Worm (Caenorhabditis elegans) whole organism, midembryonic: ENCODE measurements around the gene srsx-17.

Source experiments
- T22C8.4 ChIP-seq: fragments of 200-800 bp; sonication (Bioruptor generic); IDR thresholded peaks from 2 replicates; pipeline ENCODE4 v1.3.6; 2022; ENCODE audit warnings: missing genetic modification characterization, missing compliant biosample characterization
- cog-1 ChIP-seq: sonication (generic microtip); optimal IDR thresholded peaks from 2 replicates; lab custom pipeline; 2016; ENCODE audit warnings: missing genetic modification characterization, missing compliant biosample characterization
- flt-1 ChIP-seq: fragments of 200-800 bp; sonication (Bioruptor generic); IDR thresholded peaks from 2 replicates; pipeline ENCODE4 v1.3.6; 2022; ENCODE audit warnings: missing genetic modification characterization, missing compliant biosample characterization
- klf-2 ChIP-seq: fragments of 200-800 bp; sonication (Bioruptor generic); conservative IDR thresholded peaks from 2 replicates; pipeline ENCODE4 v1.3.6; 2022; ENCODE audit warnings: missing genetic modification reagents, missing genetic modification characterization, missing compliant biosample characterization
- med-1 ChIP-seq: sonication (generic microtip); optimal IDR thresholded peaks from 2 replicates; lab custom pipeline; 2017; ENCODE audit warnings: missing genetic modification characterization, mild to moderate bottlenecking, missing compliant biosample characterization, antibody characterized with exemption, missing genetic modification reagents; ENCODE audit not compliant: insufficient read depth
- ref-1 ChIP-seq: fragments of 200-800 bp; sonication (Bioruptor generic); conservative IDR thresholded peaks from 2 replicates; pipeline ENCODE4 v1.3.6; 2022; ENCODE audit warnings: missing genetic modification reagents, missing genetic modification characterization, missing compliant biosample characterization
- tab-1 ChIP-seq: fragments of 200-800 bp; sonication (Bioruptor generic); IDR thresholded peaks from 2 replicates; pipeline ENCODE4 v1.3.6; 2022; ENCODE audit warnings: missing genetic modification characterization, missing compliant biosample characterization
- ztf-23 ChIP-seq: fragments of 200-800 bp; sonication (Bioruptor generic); IDR thresholded peaks from 2 replicates; pipeline ENCODE4 v1.3.6; 2022; ENCODE audit warnings: missing genetic modification reagents, missing genetic modification characterization, missing compliant biosample characterization
- ztf-29 ChIP-seq: fragments of 200-800 bp; sonication (Bioruptor generic); IDR thresholded peaks from 2 replicates; pipeline ENCODE4 v1.3.6; 2022; ENCODE audit warnings: missing genetic modification reagents, missing genetic modification characterization, missing compliant biosample characterization

The srsx-17 gene

DNA sequence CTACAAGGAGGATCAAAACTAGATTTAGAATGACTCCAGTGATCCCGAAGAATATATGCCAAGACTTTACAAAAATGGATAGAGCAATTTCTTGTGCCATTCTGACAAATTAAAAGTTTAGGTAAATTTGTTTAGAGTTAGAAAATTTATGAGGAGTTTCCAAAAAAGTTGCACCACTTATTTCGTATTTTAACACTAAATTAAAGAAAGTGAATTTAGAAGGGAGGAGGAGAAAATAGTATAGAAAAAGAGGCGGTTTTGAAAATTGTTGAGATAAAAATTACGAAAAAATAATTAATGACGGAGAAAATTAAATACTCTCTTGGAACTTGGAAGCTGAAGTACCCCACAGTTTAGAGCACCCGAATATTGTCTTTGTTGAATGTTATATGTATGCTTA lies 21.2 kb upstream of the srsx-17 start, which contains the start of gene srd-15:
Gene srd-15 (minus strand): TSS at position 101 of the 400 bp plus-strand sequence.
- no peak for TF ChIP-seq T22C8.4 (GFP tag; lab: Robert Waterston, UW)

DNA sequence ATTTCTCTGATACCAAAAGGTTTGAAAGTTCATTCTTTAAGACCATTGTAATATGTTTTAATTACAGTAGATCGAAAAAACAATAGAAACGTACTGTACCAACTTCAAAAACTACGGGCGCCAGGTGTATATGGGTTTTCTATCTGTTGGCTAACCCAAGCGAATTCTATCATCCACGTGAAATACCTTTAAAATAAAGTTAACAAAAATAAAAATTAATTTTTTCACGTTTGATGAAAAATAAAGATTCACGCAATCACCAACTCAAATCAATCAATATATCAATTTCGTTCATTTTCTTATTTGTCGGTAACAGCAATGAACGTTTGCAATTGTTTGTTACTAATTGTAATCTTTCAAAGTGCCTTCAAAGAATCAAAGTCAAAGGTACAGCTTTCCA lies 20.4 kb upstream of the srsx-17 start, which contains the start of gene C04E6.4:
Gene C04E6.4 (plus strand): TSS at position 301 of the 400 bp plus-strand sequence.
- TF ChIP-seq T22C8.4 (GFP tag; lab: Robert Waterston, UW) (no peak), flt-1 (GFP tag; lab: Robert Waterston, UW) (no peak)

- TF ChIP-seq cog-1 (tag; lab: Kevin White, UChicago) (no peak), ztf-29 (GFP tag; lab: Robert Waterston, UW) (no peak), flt-1 (GFP tag; lab: Robert Waterston, UW) (no peak), T22C8.4 (GFP tag; lab: Robert Waterston, UW) (no peak), tab-1 (GFP tag; lab: Robert Waterston, UW) (no peak), klf-2 (GFP tag; lab: Robert Waterston, UW) (no peak), med-1 (GFP tag; lab: Kevin White, UChicago) (no peak), ztf-23 (GFP tag; lab: Robert Waterston, UW) (no peak), ref-1 (GFP tag; lab: Robert Waterston, UW) (no peak)
Observed at ce11 chrV:5912426-5912825, 15.0 kb upstream of the srsx-17 start, which contains the start of gene C04E6.13. TSS of gene C04E6.13 (plus strand) at chrV:5912726.

ce11 chrV:5916862-5917261 lies 10.6 kb upstream of the srsx-17 start:
- TF ChIP-seq ztf-23 (GFP tag; lab: Robert Waterston, UW) (no peak), cog-1 (tag; lab: Kevin White, UChicago) (no peak), flt-1 (GFP tag; lab: Robert Waterston, UW) (no peak), ref-1 (GFP tag; lab: Robert Waterston, UW) (no peak), klf-2 (GFP tag; lab: Robert Waterston, UW) (no peak)

DNA sequence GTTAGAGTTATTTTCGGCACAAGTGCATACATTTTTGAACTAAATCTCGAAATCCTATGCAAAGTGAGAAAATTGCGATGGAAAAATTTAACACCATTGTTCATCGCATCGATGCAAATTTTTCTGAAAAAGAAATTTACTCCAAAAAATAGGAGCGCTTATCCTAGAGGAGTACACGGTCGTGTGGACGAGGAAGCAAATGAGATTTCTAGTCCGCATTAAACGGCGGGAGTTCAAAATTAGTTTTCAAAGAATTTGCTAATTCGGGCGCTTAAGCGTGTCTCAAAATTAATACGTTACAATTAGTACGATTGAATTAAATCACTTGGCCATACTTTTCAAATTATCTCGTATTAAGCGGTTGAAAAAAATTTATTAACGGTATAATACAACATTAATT lies 9.7 kb upstream of the srsx-17 start, which contains the start of gene lrpr-1:
Gene lrpr-1 (minus strand): TSS at position 185 of the 400 bp plus-strand sequence.
- TF ChIP-seq ztf-23 (GFP tag; lab: Robert Waterston, UW) (peak; percentile 72; the same call in 1 of the 2 replicates), klf-2 (GFP tag; lab: Robert Waterston, UW) (0 out of 2 replicates have a peak, but pooled peaks have one; percentile 49), ztf-29 (GFP tag; lab: Robert Waterston, UW) (no peak), T22C8.4 (GFP tag; lab: Robert Waterston, UW) (no peak), tab-1 (GFP tag; lab: Robert Waterston, UW) (no peak), ref-1 (GFP tag; lab: Robert Waterston, UW) (no peak), flt-1 (GFP tag; lab: Robert Waterston, UW) (peak; percentile 79), med-1 (GFP tag; lab: Kevin White, UChicago) (no peak), cog-1 (tag; lab: Kevin White, UChicago) (peak; percentile 47)

ce11 chrV:5919887-5920286 lies 7.6 kb upstream of the srsx-17 start, which contains the start of gene C04E6.12:
TSS of gene C04E6.12 (minus strand) at chrV:5919987.
- TF ChIP-seq ztf-23 (GFP tag; lab: Robert Waterston, UW) (no peak), med-1 (GFP tag; lab: Kevin White, UChicago) (no peak), cog-1 (tag; lab: Kevin White, UChicago) (no peak), ref-1 (GFP tag; lab: Robert Waterston, UW) (no peak), flt-1 (GFP tag; lab: Robert Waterston, UW) (no peak), ztf-29 (GFP tag; lab: Robert Waterston, UW) (no peak), T22C8.4 (GFP tag; lab: Robert Waterston, UW) (no peak), klf-2 (GFP tag; lab: Robert Waterston, UW) (no peak)

ce11 chrV:5921761-5922160 lies 5.7 kb upstream of the srsx-17 start:
- TF ChIP-seq ztf-29 (GFP tag; lab: Robert Waterston, UW) (no peak), tab-1 (GFP tag; lab: Robert Waterston, UW) (no peak), flt-1 (GFP tag; lab: Robert Waterston, UW) (no peak), med-1 (GFP tag; lab: Kevin White, UChicago) (no peak), klf-2 (GFP tag; lab: Robert Waterston, UW) (no peak), T22C8.4 (GFP tag; lab: Robert Waterston, UW) (no peak), ref-1 (GFP tag; lab: Robert Waterston, UW) (no peak), cog-1 (tag; lab: Kevin White, UChicago) (no peak), ztf-23 (GFP tag; lab: Robert Waterston, UW) (no peak)

- TF ChIP-seq med-1 (GFP tag; lab: Kevin White, UChicago) = no peak
- no peak for TF ChIP-seq klf-2 (GFP tag; lab: Robert Waterston, UW)
- no peak for TF ChIP-seq ref-1 (GFP tag; lab: Robert Waterston, UW)
- TF ChIP-seq tab-1 (GFP tag; lab: Robert Waterston, UW) = no peak
- TF ChIP-seq cog-1 (tag; lab: Kevin White, UChicago) = no peak
- no peak for TF ChIP-seq ztf-23 (GFP tag; lab: Robert Waterston, UW)
- TF ChIP-seq ztf-29 (GFP tag; lab: Robert Waterston, UW) = no peak
- no peak for TF ChIP-seq T22C8.4 (GFP tag; lab: Robert Waterston, UW)
- no peak for TF ChIP-seq flt-1 (GFP tag; lab: Robert Waterston, UW)
Observed at ce11 chrV:5922236-5922635, 5.2 kb upstream of the srsx-17 start, which contains the start of gene srsx-18. TSS of gene srsx-18 (plus strand) at chrV:5922536.

DNA sequence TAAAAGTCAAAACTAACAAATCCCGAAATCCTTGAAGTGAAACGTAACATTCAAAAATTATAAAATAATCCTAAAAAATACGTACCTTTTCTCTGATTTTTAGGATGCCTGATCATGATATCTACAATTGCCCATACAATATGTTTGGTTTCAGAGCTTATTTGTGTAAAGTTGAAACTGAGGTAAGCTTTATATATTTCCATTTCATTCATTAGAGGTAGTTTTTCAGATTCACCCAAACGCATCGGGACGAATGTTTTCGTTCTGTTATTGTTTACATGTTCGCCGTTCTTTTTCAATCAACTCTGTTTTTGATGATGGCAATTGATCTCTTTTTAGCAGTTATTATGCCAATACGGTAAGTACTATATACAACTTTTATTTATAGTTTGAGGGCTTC lies 559 bp downstream of the srsx-17 start:
- TF ChIP-seq ztf-23 (GFP tag; lab: Robert Waterston, UW) (no peak), med-1 (GFP tag; lab: Kevin White, UChicago) (no peak), flt-1 (GFP tag; lab: Robert Waterston, UW) (no peak), tab-1 (GFP tag; lab: Robert Waterston, UW) (no peak), klf-2 (GFP tag; lab: Robert Waterston, UW) (no peak), T22C8.4 (GFP tag; lab: Robert Waterston, UW) (no peak), ztf-29 (GFP tag; lab: Robert Waterston, UW) (no peak), ref-1 (GFP tag; lab: Robert Waterston, UW) (no peak), cog-1 (tag; lab: Kevin White, UChicago) (no peak)
